Fruit fly (Drosophila melanogaster): ENCODE results near the gene Dus4.

Dus4 gene

dm6 chr2L:19051534-19052100 lies 11.5 kb upstream of the Dus4 start, which contains the start of gene Rpn3 (continued):
- TF ChIP-seq NK7.1 (GFP tag; optimal IDR thresholded peaks at IDR 0.05) = peak; percentile 63
- no peak for TF ChIP-seq hth (optimal IDR thresholded peaks at IDR 0.05)
- TF ChIP-seq emc (GFP tag; optimal IDR thresholded peaks at IDR 0.05) = no peak
- no peak for TF ChIP-seq ERR (GFP tag; optimal IDR thresholded peaks at IDR 0.05)
- TF ChIP-seq CG3847 (GFP tag; IDR thresholded peaks at IDR 0.05) = peak; percentile 67
- peak; percentile 86 for TF ChIP-seq CG11695 (GFP tag; IDR thresholded peaks at IDR 0.05)
- peak; percentile 78 for TF ChIP-seq B-H1 (GFP tag; IDR thresholded peaks at IDR 0.05)
- TF ChIP-seq dmrt11E (tag; optimal IDR thresholded peaks at IDR 0.05) = peak; percentile 82
- TF ChIP-seq Dfd (GFP tag; optimal IDR thresholded peaks at IDR 0.05) = no peak
- TF ChIP-seq CG6654 (GFP tag; optimal IDR thresholded peaks at IDR 0.05) = no peak
- peak; percentile 81 for TF ChIP-seq CoRest (tag; optimal IDR thresholded peaks at IDR 0.05)
- peak; percentile 90 for TF ChIP-seq Atf6 (GFP tag; IDR thresholded peaks at IDR 0.05)
- peak; percentile 91 for TF ChIP-seq CG17328 (GFP tag; IDR thresholded peaks at IDR 0.05)
- TF ChIP-seq en (GFP tag; optimal IDR thresholded peaks at IDR 0.05) = peak; percentile 56
- peak; percentile 88 for TF ChIP-seq lab (GFP tag; optimal IDR thresholded peaks at IDR 0.05)
- TF ChIP-seq E2f2 (GFP tag; IDR thresholded peaks at IDR 0.05) = peak; percentile 66
- peak; percentile 64; the same call in 2 of the 3 replicates for TF ChIP-seq CG16813 (GFP tag; IDR thresholded peaks at IDR 0.05; ENCODE audit: partially characterized antibody)
- no peak for TF ChIP-seq Jarid2 (GFP tag; optimal IDR thresholded peaks at IDR 0.05)
- TF ChIP-seq CG15514 (GFP tag; optimal IDR thresholded peaks at IDR 0.05) = peak; percentile 67
- peak; percentile 78 for TF ChIP-seq Nf-YA (GFP tag; IDR thresholded peaks at IDR 0.05)
- TF ChIP-seq CG12236 (GFP tag; optimal IDR thresholded peaks at IDR 0.05) = peak; percentile 41
- peak; percentile 72 for TF ChIP-seq vnd (GFP tag; IDR thresholded peaks at IDR 0.05; ENCODE audit: partially characterized antibody)
- peak; percentile 75 for TF ChIP-seq Spps (tag; optimal IDR thresholded peaks at IDR 0.05)
- peak; percentile 68 for TF ChIP-seq Antp (GFP tag; optimal IDR thresholded peaks at IDR 0.05)
- peak; percentile 70 for TF ChIP-seq chm (GFP tag; IDR thresholded peaks at IDR 0.05)
- TF ChIP-seq TFAM (GFP tag; optimal IDR thresholded peaks at IDR 0.05) = peak; percentile 32
- peak; percentile 49; the same call in 1 of the 2 replicates for TF ChIP-seq aop (GFP tag; IDR thresholded peaks at IDR 0.05)
- TF ChIP-seq CG4360 (GFP tag; IDR thresholded peaks at IDR 0.05) = no peak
- peak; percentile 75 for TF ChIP-seq Scr (GFP tag; IDR thresholded peaks at IDR 0.05; ENCODE audit: partially characterized antibody)
- no peak for TF ChIP-seq CG7928 (GFP tag; optimal IDR thresholded peaks at IDR 0.05)
- peak; percentile 89 for TF ChIP-seq CG2712 (tag; optimal IDR thresholded peaks at IDR 0.05)
- TF ChIP-seq CG3163 (GFP tag; optimal IDR thresholded peaks at IDR 0.05) = peak; percentile 60
- peak; percentile 93 for TF ChIP-seq CG12391 (tag; optimal IDR thresholded peaks at IDR 0.05)
- peak; percentile 63 for TF ChIP-seq CG12219 (GFP tag; optimal IDR thresholded peaks at IDR 0.05)
- TF ChIP-seq Dbx (GFP tag; IDR thresholded peaks at IDR 0.05) = peak; percentile 88
- peak; percentile 34 for TF ChIP-seq Lhr (GFP tag; optimal IDR thresholded peaks at IDR 0.05)
- TF ChIP-seq CHES-1-like (GFP tag; optimal IDR thresholded peaks at IDR 0.05) = peak; percentile 88
- peak; percentile 65 for TF ChIP-seq MESR4 (GFP tag; optimal IDR thresholded peaks at IDR 0.05)
- no peak for TF ChIP-seq CG10565 (GFP tag; optimal IDR thresholded peaks at IDR 0.05)
- no peak for TF ChIP-seq pan (optimal IDR thresholded peaks at IDR 0.05)
- TF ChIP-seq pan (GFP tag; optimal IDR thresholded peaks at IDR 0.05 in 1 of 2, IDR thresholded peaks at IDR 0.05 in 1 of 2) = peak in 1 of 2 experiments; percentile 92
- no peak for TF ChIP-seq bigmax (GFP tag; optimal IDR thresholded peaks at IDR 0.05)
- peak; percentile 20; the same call in 1 of the 3 replicates for TF ChIP-seq Mrtf (GFP tag; IDR thresholded peaks at IDR 0.05)
- TF ChIP-seq Sox102F (GFP tag; optimal IDR thresholded peaks at IDR 0.05) = peak; percentile 91
- TF ChIP-seq CG14860 (GFP tag; IDR thresholded peaks at IDR 0.05; ENCODE audit: partially characterized antibody) = peak; percentile 66; the same call in 2 of the 3 replicates
- peak; percentile 38 for TF ChIP-seq CG4282 (GFP tag; optimal IDR thresholded peaks at IDR 0.05)
- TF ChIP-seq Xbp1 (GFP tag; optimal IDR thresholded peaks at IDR 0.05) = peak; percentile 84

All from whole organism, embryonic.